Fruit fly (Drosophila melanogaster) whole organism, embryonic: ENCODE results near the gene salm.

Experiments used
- CG12391 ChIP-seq: fragments of 200-800 bp; sonication (Bioruptor generic); optimal IDR thresholded peaks from 3 replicates; lab custom pipeline; 2018; ENCODE audit warnings: missing biosample characterization, mild to moderate bottlenecking, missing genetic modification characterization, moderate library complexity
- CG13775 ChIP-seq: fragments of 200-800 bp; sonication (Bioruptor generic); optimal IDR thresholded peaks from 3 replicates; lab custom pipeline; 2017; ENCODE audit warnings: missing biosample characterization, mild to moderate bottlenecking, missing genetic modification characterization
- CG1647 ChIP-seq: fragments of 200-800 bp; sonication (Bioruptor generic); optimal IDR thresholded peaks from 3 replicates; lab custom pipeline; 2016; ENCODE audit warnings: missing biosample characterization, missing genetic modification characterization
- CG4404 ChIP-seq: fragments of 200-800 bp; sonication (Bioruptor generic); IDR thresholded peaks from 2 replicates; pipeline ENCODE4 v1.3.6; 2022; ENCODE audit warnings: missing biosample characterization, missing genetic modification characterization
- CG7745 ChIP-seq: fragments of 200-800 bp; sonication (Bioruptor generic); optimal IDR thresholded peaks from 2 replicates; lab custom pipeline; 2018; ENCODE audit warnings: missing biosample characterization, mild to moderate bottlenecking, missing genetic modification characterization, moderate library complexity
- CG9817 ChIP-seq: fragments of 200-800 bp; sonication (Bioruptor generic); optimal IDR thresholded peaks from 2 replicates; lab custom pipeline; 2018; ENCODE audit warnings: missing biosample characterization, mild to moderate bottlenecking, missing genetic modification characterization, moderate library complexity
- ERR ChIP-seq: fragments of 200-800 bp; sonication (Bioruptor generic); optimal IDR thresholded peaks from 2 replicates; lab custom pipeline; 2016; ENCODE audit warnings: missing biosample characterization, missing genetic modification characterization
- Ravus ChIP-seq: fragments of 200-800 bp; sonication (Bioruptor generic); IDR thresholded peaks from 2 replicates; pipeline ENCODE4 v1.3.6; 2022; ENCODE audit warnings: missing biosample characterization, missing genetic modification characterization
- dati ChIP-seq: fragments of 200-800 bp; sonication (Bioruptor generic); IDR thresholded peaks from 2 replicates; pipeline ENCODE4 v1.3.6; 2022; ENCODE audit warnings: missing biosample characterization, missing genetic modification characterization
- ind ChIP-seq: fragments of 200-800 bp; sonication (Bioruptor generic); optimal IDR thresholded peaks from 3 replicates; lab custom pipeline; 2016; ENCODE audit warnings: missing biosample characterization, missing genetic modification characterization
- kay ChIP-seq: fragments of 200-800 bp; sonication (Bioruptor generic); optimal IDR thresholded peaks from 2 replicates; lab custom pipeline; 2016; ENCODE audit warnings: missing biosample characterization, missing genetic modification characterization
- pfk ChIP-seq: fragments of 200-800 bp; sonication (Bioruptor generic); optimal IDR thresholded peaks from 2 replicates; lab custom pipeline; 2018; ENCODE audit warnings: missing biosample characterization, mild to moderate bottlenecking, missing genetic modification characterization, moderate library complexity

DNA sequence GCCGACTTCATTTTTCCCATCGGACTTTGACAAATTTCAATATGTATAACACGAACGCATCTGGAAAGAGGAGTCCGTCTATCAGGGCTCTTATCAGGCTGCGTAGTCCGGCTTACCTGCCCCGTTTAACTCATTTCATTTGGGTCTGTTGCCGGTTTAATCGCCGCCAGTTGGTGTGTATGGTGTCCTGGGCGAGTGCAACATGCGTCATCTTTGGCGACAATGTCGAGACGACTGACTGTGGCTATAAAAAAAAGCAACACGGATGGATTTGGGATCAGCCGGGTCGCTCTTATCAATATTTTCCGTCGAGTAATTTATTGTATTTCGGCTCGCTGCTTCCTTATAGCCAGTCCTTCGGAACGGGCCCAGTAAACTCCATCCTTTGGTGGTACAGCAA lies 26.7 kb downstream of the salm start:
- TF ChIP-seq CG4404 (GFP tag; lab: Robert Waterston, UW) (no peak), ERR (GFP tag; lab: Kevin White, UChicago) (no peak), Ravus (GFP tag; lab: Robert Waterston, UW) (no peak), CG9817 (no peak), dati (no peak), kay (GFP tag; lab: Kevin White, UChicago) (no peak), CG12391 (tag; lab: Kevin White, UChicago) (no peak), pfk (GFP tag; lab: Kevin White, UChicago) (no peak), ind (GFP tag; lab: Kevin White, UChicago) (no peak), CG13775 (no peak), CG7745 (tag; lab: Kevin White, UChicago) (no peak), CG1647 (GFP tag; lab: Kevin White, UChicago) (no peak)
